Worm (Caenorhabditis elegans): ENCODE data around the gene B0218.7.

DNA sequence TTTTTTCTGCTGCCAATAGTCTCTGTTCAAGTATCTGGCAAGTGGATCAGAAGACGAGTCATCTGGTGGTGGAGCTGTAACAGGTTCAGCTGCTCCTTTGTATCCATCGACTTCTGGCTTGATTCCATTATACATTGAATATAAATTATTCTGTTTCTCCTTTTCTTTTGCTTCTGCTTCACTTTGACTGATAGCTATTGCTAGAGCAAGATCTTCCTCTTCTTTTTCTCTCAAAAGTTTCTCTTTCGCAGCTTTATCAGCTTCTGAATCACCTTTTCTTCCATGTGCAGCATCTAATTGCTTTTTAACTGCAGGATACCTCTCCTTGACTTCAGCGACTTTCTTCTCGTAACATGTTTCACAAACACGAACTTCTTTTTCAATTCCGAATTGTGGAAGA lies 37.7 kb upstream of the B0218.7 start:
- TF ChIP-seq egl-27 (tag; optimal IDR thresholded peaks at IDR 0.05), result no peak
- no peak for TF ChIP-seq nhr-71 (tag; optimal IDR thresholded peaks at IDR 0.05)
- TF ChIP-seq pax-3 (tag; optimal IDR thresholded peaks at IDR 0.05), result no peak
- TF ChIP-seq ama-1 (optimal IDR thresholded peaks at IDR 0.05), result no peak
- TF ChIP-seq lin-14 (GFP tag; optimal IDR thresholded peaks at IDR 0.05), result no peak
- no peak for TF ChIP-seq ceh-63 (GFP tag; optimal IDR thresholded peaks at IDR 0.05)
- no peak for TF ChIP-seq ztf-11 (tag; optimal IDR thresholded peaks at IDR 0.05)
- no peak for TF ChIP-seq unc-62 (GFP tag; optimal IDR thresholded peaks at IDR 0.05)
- TF ChIP-seq nhr-12 (tag; optimal IDR thresholded peaks at IDR 0.05), result no peak
- TF ChIP-seq nhr-237 (tag; optimal IDR thresholded peaks at IDR 0.05), result no peak
- no peak for TF ChIP-seq C04F5.9 (tag; optimal IDR thresholded peaks at IDR 0.05)
- no peak for TF ChIP-seq zip-4 (GFP tag; optimal IDR thresholded peaks at IDR 0.05)
- TF ChIP-seq dsc-1 (tag; optimal IDR thresholded peaks at IDR 0.05), result no peak
